Fruit fly (Drosophila melanogaster) whole organism, pupa: ENCODE data around the gene CG11658.

Experiments
- CG8301 ChIP-seq: fragments of 200-800 bp; sonication (Bioruptor generic); optimal IDR thresholded peaks from 2 replicates; lab custom pipeline; 2018; ENCODE audit warnings: missing biosample characterization, mild to moderate bottlenecking, missing genetic modification characterization
- CG9948 ChIP-seq: fragments of 200-800 bp; sonication (Bioruptor generic); optimal IDR thresholded peaks from 2 replicates; lab custom pipeline; 2018; ENCODE audit warnings: missing biosample characterization, mild to moderate bottlenecking, missing genetic modification characterization, moderate library complexity
- D1 ChIP-seq: fragments of 200-800 bp; sonication (Bioruptor generic); optimal IDR thresholded peaks from 2 replicates; lab custom pipeline; 2018; ENCODE audit warnings: missing biosample characterization, mild to moderate bottlenecking, missing genetic modification characterization, moderate library complexity

- TF ChIP-seq D1, result no peak
- TF ChIP-seq CG9948 (tag; lab: Kevin White, UChicago), result no peak
- no peak for TF ChIP-seq CG8301 (tag; lab: Kevin White, UChicago)
Observed at dm6 chr3L:11695827-11696226, 12.5 kb downstream of the CG11658 start.
